Worm (Caenorhabditis elegans): ENCODE data around the gene aat-6.

- no peak for TF ChIP-seq ama-1 (optimal IDR thresholded peaks at IDR 0.05)
- no peak for TF ChIP-seq unc-62 (GFP tag; optimal IDR thresholded peaks at IDR 0.05)
- peak; percentile 35 for TF ChIP-seq fos-1 (tag; optimal IDR thresholded peaks at IDR 0.05)
- TF ChIP-seq nhr-237 (tag; optimal IDR thresholded peaks at IDR 0.05), result no peak
- no peak for TF ChIP-seq lin-13 (GFP tag; optimal IDR thresholded peaks at IDR 0.05)
- no peak for TF ChIP-seq elt-1 (tag; optimal IDR thresholded peaks at IDR 0.05)
- TF ChIP-seq unc-39 (tag; optimal IDR thresholded peaks at IDR 0.05), result no peak
- peak; percentile 12 for TF ChIP-seq sma-3 (GFP tag; optimal IDR thresholded peaks at IDR 0.05)
- TF ChIP-seq mbf-1 (tag; optimal IDR thresholded peaks at IDR 0.05), result no peak
- no peak for TF ChIP-seq nhr-11 (tag; optimal IDR thresholded peaks at IDR 0.05)
Measured at ce11 chrV:11508773-11509172, 38.3 kb upstream of the aat-6 start, which contains the start of gene ttll-5.

All from whole organism, L2 larva.